Worm (Caenorhabditis elegans) whole organism, mixed stage, embryonic: ENCODE measurements around the gene scl-7.

Experiments
- M03D4.4 ChIP-seq: sonication (generic microtip); optimal IDR thresholded peaks from 2 replicates; lab custom pipeline; 2017; ENCODE audit warnings: mild to moderate bottlenecking, missing genetic modification characterization, missing compliant biosample characterization
- bed-3 ChIP-seq: fragments of 200-800 bp; sonication (Bioruptor generic); optimal IDR thresholded peaks from 3 replicates; lab custom pipeline; 2018; ENCODE audit warnings: mild to moderate bottlenecking, missing genetic modification characterization, moderate library complexity, missing compliant biosample characterization
- blmp-1 ChIP-seq: fragments of 150-350 bp; optimal IDR thresholded peaks from 2 replicates; lab custom pipeline; 2014; ENCODE audit warnings: missing biosample characterization, missing genetic modification characterization
- ceh-39 ChIP-seq: fragments of 150-350 bp; optimal IDR thresholded peaks from 2 replicates; lab custom pipeline; 2014; ENCODE audit warnings: missing biosample characterization, missing genetic modification characterization
- ceh-43 ChIP-seq: fragments of 200-800 bp; sonication (Bioruptor generic); optimal IDR thresholded peaks from 2 replicates; lab custom pipeline; 2018; ENCODE audit warnings: mild to moderate bottlenecking, missing genetic modification characterization, moderate library complexity, missing compliant biosample characterization
- ceh-83 ChIP-seq: fragments of 200-800 bp; sonication (Bioruptor generic); optimal IDR thresholded peaks from 2 replicates; lab custom pipeline; 2018; ENCODE audit warnings: mild to moderate bottlenecking, missing genetic modification characterization, missing compliant biosample characterization
- cnd-1 ChIP-seq: fragments of 200-800 bp; sonication (Bioruptor generic); optimal IDR thresholded peaks from 2 replicates; lab custom pipeline; 2018; ENCODE audit warnings: mild to moderate bottlenecking, missing genetic modification characterization, missing compliant biosample characterization
- drap-1 ChIP-seq: fragments of 200-800 bp; sonication (Bioruptor generic); optimal IDR thresholded peaks from 3 replicates; lab custom pipeline; 2018; ENCODE audit warnings: mild to moderate bottlenecking, missing genetic modification characterization, missing compliant biosample characterization
- elt-3 ChIP-seq: fragments of 150-350 bp; optimal IDR thresholded peaks from 2 replicates; lab custom pipeline; 2014; ENCODE audit warnings: missing biosample characterization, missing genetic modification characterization
- flh-1 ChIP-seq: fragments of 200-800 bp; sonication (Bioruptor generic); optimal IDR thresholded peaks from 2 replicates; lab custom pipeline; 2018; ENCODE audit warnings: mild to moderate bottlenecking, missing genetic modification characterization, moderate library complexity, missing compliant biosample characterization
- ham-2 ChIP-seq: fragments of 200-800 bp; sonication (Bioruptor generic); optimal IDR thresholded peaks from 2 replicates; lab custom pipeline; 2018; ENCODE audit warnings: mild to moderate bottlenecking, missing genetic modification characterization, missing compliant biosample characterization
- hlh-1 ChIP-seq: fragments of 150-350 bp; optimal IDR thresholded peaks from 2 replicates; lab custom pipeline; 2014; ENCODE audit warnings: missing biosample characterization, missing genetic modification reagents, missing genetic modification characterization
- lin-13 ChIP-seq: fragments of 150-350 bp; optimal IDR thresholded peaks from 2 replicates; lab custom pipeline; 2014; ENCODE audit warnings: missing biosample characterization, missing genetic modification characterization
- lsy-2 ChIP-seq: fragments of 150-350 bp; optimal IDR thresholded peaks from 2 replicates; lab custom pipeline; 2014; ENCODE audit warnings: missing biosample characterization, missing genetic modification characterization
- mab-5 ChIP-seq: fragments of 150-350 bp; optimal IDR thresholded peaks from 2 replicates; lab custom pipeline; 2014; ENCODE audit warnings: missing biosample characterization, missing genetic modification characterization
- mep-1 ChIP-seq: fragments of 150-350 bp; optimal IDR thresholded peaks from 2 replicates; lab custom pipeline; 2017; ENCODE audit warnings: missing biosample characterization, missing genetic modification reagents, missing genetic modification characterization, inconsistent platforms
- mls-2 ChIP-seq: sonication (generic microtip); optimal IDR thresholded peaks from 2 replicates; lab custom pipeline; 2016; ENCODE audit warnings: mild to moderate bottlenecking, missing genetic modification characterization, moderate library complexity, missing compliant biosample characterization
- nhr-12 ChIP-seq: fragments of 150-350 bp; optimal IDR thresholded peaks from 2 replicates; lab custom pipeline; 2014; ENCODE audit warnings: missing biosample characterization, missing genetic modification characterization
- nhr-2 ChIP-seq: fragments of 150-350 bp; optimal IDR thresholded peaks from 2 replicates; lab custom pipeline; 2014; ENCODE audit warnings: missing biosample characterization, missing genetic modification characterization
- nhr-237 ChIP-seq: fragments of 150-350 bp; optimal IDR thresholded peaks from 2 replicates; lab custom pipeline; 2014; ENCODE audit warnings: missing biosample characterization, missing genetic modification characterization
- nhr-76 ChIP-seq: sonication (generic microtip); optimal IDR thresholded peaks from 2 replicates; lab custom pipeline; 2017; ENCODE audit warnings: missing biosample characterization, missing genetic modification characterization
- snpc-4 ChIP-seq: fragments of 150-350 bp; optimal IDR thresholded peaks from 2 replicates; lab custom pipeline; 2014; ENCODE audit warnings: missing biosample characterization, missing genetic modification characterization
- sptf-1 ChIP-seq: sonication (generic microtip); optimal IDR thresholded peaks from 2 replicates; lab custom pipeline; 2017; ENCODE audit warnings: mild to moderate bottlenecking, missing genetic modification characterization, moderate library complexity, missing compliant biosample characterization
- tbx-8 ChIP-seq: fragments of 200-800 bp; sonication (Bioruptor generic); optimal IDR thresholded peaks from 2 replicates; lab custom pipeline; 2018; ENCODE audit warnings: mild to moderate bottlenecking, missing genetic modification characterization, moderate library complexity, missing compliant biosample characterization
- unc-120 ChIP-seq: sonication (generic microtip); optimal IDR thresholded peaks from 2 replicates; lab custom pipeline; 2017; ENCODE audit warnings: missing genetic modification characterization, missing compliant biosample characterization; ENCODE audit not compliant: poor library complexity, severe bottlenecking
- unc-62 ChIP-seq: fragments of 150-350 bp; optimal IDR thresholded peaks from 2 replicates; lab custom pipeline; 2014; ENCODE audit warnings: missing biosample characterization, missing genetic modification reagents, missing genetic modification characterization
- zip-8 ChIP-seq: fragments of 150-350 bp; optimal IDR thresholded peaks from 2 replicates; lab custom pipeline; 2014; ENCODE audit warnings: missing biosample characterization, missing genetic modification characterization
- ztf-11 ChIP-seq: fragments of 150-350 bp; optimal IDR thresholded peaks from 2 replicates; lab custom pipeline; 2014; ENCODE audit warnings: missing biosample characterization, missing genetic modification characterization

The scl-7 gene

DNA sequence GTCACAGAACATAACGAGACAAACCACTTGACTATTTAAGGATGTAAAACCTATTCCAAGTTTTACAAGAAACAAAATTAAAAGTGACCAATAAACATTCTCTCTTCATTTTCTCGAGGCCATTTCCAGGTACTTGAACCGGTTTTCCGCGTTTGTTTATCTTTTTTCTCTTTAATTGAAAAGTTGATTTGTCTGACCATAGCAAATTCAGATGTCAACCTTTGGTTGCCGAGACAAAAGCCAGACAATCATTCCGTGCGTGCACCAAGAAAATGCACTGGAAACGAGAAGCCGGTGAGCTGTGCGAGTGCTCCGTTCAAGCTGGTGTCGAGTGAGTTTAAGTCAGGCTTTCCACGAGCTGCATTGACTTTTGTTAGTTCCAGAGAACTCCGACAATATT, 11.9 kb downstream of the scl-7 start:
- TF ChIP-seq ham-2 (GFP tag; lab: Kevin White, UChicago) (no peak), unc-62 (no peak), tbx-8 (GFP tag; lab: Kevin White, UChicago) (no peak), ceh-43 (no peak), mls-2 (no peak), blmp-1 (tag; lab: Kevin White, UChicago) (no peak), nhr-12 (tag; lab: Kevin White, UChicago) (no peak), M03D4.4 (no peak), zip-8 (tag; lab: Kevin White, UChicago) (no peak), elt-3 (tag; lab: Kevin White, UChicago) (no peak), nhr-76 (no peak), drap-1 (GFP tag; lab: Kevin White, UChicago) (no peak), bed-3 (no peak), hlh-1 (tag; lab: Kevin White, UChicago) (no peak), unc-120 (no peak), ceh-39 (tag; lab: Kevin White, UChicago) (no peak)

DNA sequence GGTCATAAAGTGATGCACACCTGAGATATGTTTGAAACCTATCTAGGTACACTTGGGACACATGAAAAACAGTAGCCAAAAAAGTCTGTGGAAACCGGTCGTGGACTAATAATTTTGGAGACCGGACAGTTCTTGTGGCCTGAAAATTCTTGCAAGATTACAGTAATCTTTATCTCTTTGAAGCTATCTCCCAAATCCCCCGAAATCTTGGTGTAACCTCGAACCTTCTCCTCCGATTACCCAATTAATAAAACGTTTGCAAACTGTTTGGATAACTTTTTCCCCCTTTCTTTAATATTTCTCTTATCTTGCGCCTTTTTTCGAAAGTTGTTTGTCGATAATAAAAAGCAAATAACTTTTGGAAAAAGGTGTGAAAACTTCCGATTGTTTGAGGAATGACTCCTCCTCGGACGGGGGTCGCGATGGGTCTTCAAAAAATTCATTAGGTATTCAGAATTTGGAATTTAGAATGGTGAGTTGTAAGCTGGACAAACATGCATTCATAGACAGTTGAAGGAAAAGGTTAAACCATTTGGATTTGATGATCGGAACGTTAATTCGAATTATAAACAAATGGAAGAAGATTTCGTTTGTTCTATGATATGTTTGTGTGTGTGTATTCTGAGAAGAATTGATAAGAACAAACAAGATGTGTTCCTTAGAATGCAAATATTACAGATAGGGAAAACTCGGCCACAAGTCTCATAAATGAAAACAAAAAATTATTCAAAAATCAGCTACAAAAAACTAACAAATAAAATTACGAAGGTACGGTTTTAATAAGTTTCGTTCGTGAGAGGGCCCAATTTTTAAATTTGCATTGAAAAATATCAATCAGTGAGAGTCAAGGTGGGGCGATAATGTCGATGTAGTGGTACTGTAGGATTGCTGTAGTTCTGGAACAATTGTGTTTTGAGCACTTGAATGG, 12.9 kb downstream of the scl-7 start:
- TF ChIP-seq ham-2 (GFP tag; lab: Kevin White, UChicago) (no peak), nhr-2 (tag; lab: Kevin White, UChicago) (no peak), ceh-43 (no peak), lsy-2 (tag; lab: Kevin White, UChicago) (no peak), cnd-1 (tag; lab: Kevin White, UChicago) (no peak), mep-1 (tag; lab: Kevin White, UChicago) (no peak), hlh-1 (tag; lab: Kevin White, UChicago) (no peak), ceh-39 (tag; lab: Kevin White, UChicago) (no peak), nhr-237 (tag; lab: Kevin White, UChicago) (no peak), mab-5 (tag; lab: Kevin White, UChicago) (no peak), ztf-11 (tag; lab: Kevin White, UChicago) (no peak), mls-2 (no peak)

DNA sequence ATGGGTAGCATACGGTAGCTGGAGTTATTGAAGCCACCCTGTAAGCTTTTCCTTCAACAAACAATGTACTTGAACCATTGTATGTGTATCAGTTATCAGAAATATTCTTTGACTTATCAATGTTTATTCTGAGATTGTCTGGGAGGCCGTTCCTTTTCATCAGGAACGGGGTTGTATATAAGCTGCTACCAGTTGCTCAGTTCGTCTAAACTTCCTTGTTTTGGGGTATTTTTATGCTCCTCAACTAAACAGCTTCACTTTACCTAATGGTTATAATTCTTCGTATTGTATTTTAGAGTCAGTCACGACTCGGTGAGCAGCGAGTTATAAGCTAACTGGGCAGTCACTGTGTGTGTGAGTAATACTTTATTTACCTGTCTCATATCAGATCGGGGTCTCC, 15.4 kb downstream of the scl-7 start:
- no peak for TF ChIP-seq nhr-2 (tag; lab: Kevin White, UChicago)
- no peak for TF ChIP-seq unc-120
- TF ChIP-seq snpc-4 (tag; lab: Kevin White, UChicago): no peak
- TF ChIP-seq mls-2: no peak
- no peak for TF ChIP-seq flh-1 (GFP tag; lab: Kevin White, UChicago)
- TF ChIP-seq M03D4.4: no peak
- TF ChIP-seq elt-3 (tag; lab: Kevin White, UChicago): no peak

- TF ChIP-seq nhr-76 (no peak), ceh-39 (tag; lab: Kevin White, UChicago) (no peak)
Observed at ce11 chrIV:13086705-13087104, 16.5 kb downstream of the scl-7 start, which contains the start of gene spin-2. TSS of gene spin-2 (plus strand) at chrIV:13087005.

- TF ChIP-seq mls-2 (no peak), drap-1 (GFP tag; lab: Kevin White, UChicago) (no peak), ceh-43 (no peak), blmp-1 (tag; lab: Kevin White, UChicago) (no peak), lsy-2 (tag; lab: Kevin White, UChicago) (no peak), ceh-39 (tag; lab: Kevin White, UChicago) (no peak), ceh-83 (no peak), lin-13 (tag; lab: Kevin White, UChicago) (no peak), sptf-1 (tag; lab: Kevin White, UChicago) (peak; percentile 16)
Observed at ce11 chrIV:13089671-13090242, 19.5 kb downstream of the scl-7 start.

DNA sequence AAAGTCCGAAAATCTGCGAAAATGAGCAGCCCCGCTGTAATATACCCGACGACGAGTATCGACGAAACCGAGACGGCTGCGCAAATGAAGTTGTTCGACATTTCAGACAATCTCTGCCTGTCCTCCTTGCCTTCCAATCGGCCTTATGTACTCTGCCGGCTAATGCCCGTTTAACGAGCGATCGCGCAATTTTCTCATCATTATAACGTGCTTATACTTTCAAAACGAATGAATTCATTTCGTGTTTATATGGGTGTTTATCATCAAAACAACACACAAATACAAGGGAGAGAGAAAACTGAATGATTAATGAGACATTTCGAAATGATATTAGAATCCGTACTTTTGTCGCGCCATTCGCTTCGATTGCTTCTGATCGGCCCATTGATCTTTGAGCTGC, 20.7 kb downstream of the scl-7 start, which contains the start of gene col-132:
Gene col-132 (minus strand): TSS at position 101 of the 400 bp plus-strand sequence.
- TF ChIP-seq sptf-1 (tag; lab: Kevin White, UChicago): no peak
- no peak for TF ChIP-seq tbx-8 (GFP tag; lab: Kevin White, UChicago)
- TF ChIP-seq zip-8 (tag; lab: Kevin White, UChicago): no peak
- no peak for TF ChIP-seq hlh-1 (tag; lab: Kevin White, UChicago)
- no peak for TF ChIP-seq cnd-1 (tag; lab: Kevin White, UChicago)
